Worm (Caenorhabditis elegans) whole organism, L1 larva: Measurements from ENCODE around the gene C45G9.10.

Source experiments
- C04F5.9 ChIP-seq: sonication (generic microtip); optimal IDR thresholded peaks from 2 replicates; lab custom pipeline; 2016; ENCODE audit warnings: missing genetic modification characterization, missing compliant biosample characterization
- C16A3.4 ChIP-seq: fragments of 150-350 bp; optimal IDR thresholded peaks from 2 replicates; lab custom pipeline; 2014; ENCODE audit warnings: missing biosample characterization, missing genetic modification characterization
- aly-2 ChIP-seq: fragments of 150-350 bp; optimal IDR thresholded peaks from 2 replicates; lab custom pipeline; 2014; ENCODE audit warnings: missing biosample characterization, missing genetic modification characterization
- ama-1 ChIP-seq: fragments of 150-350 bp; optimal IDR thresholded peaks from 2 replicates; lab custom pipeline; 2014
- blmp-1 ChIP-seq: fragments of 150-350 bp; optimal IDR thresholded peaks from 2 replicates; lab custom pipeline; 2014; ENCODE audit warnings: missing biosample characterization, missing genetic modification characterization
- ceh-82 ChIP-seq, 3 experiments: fragments of 150-350 bp in 1 of 3; sonication (generic microtip) in 2 of 3; optimal IDR thresholded peaks; 2 replicates each; lab custom pipeline; 2014 to 2017; ENCODE audit warnings: missing biosample characterization in 3 of 3, missing genetic modification characterization in 3 of 3
- ces-1 ChIP-seq: fragments of 150-350 bp; optimal IDR thresholded peaks from 2 replicates; lab custom pipeline; 2014; ENCODE audit warnings: missing biosample characterization, missing genetic modification reagents, missing genetic modification characterization
- dpl-1 ChIP-seq, 3 experiments: fragments of 150-350 bp in 2 of 3; sonication (generic microtip) in 1 of 3; optimal IDR thresholded peaks; 2 replicates each; lab custom pipeline; 2014 to 2017; ENCODE audit warnings: missing biosample characterization in 3 of 3, missing genetic modification characterization in 3 of 3, missing genetic modification reagents in 3 of 3
- efl-1 ChIP-seq, 4 experiments: fragments of 150-350 bp; optimal IDR thresholded peaks in 3 of 4; peaks in 1 of 4; 1 replicate in 1 of 4; 2 replicates in 3 of 4; lab custom pipeline; 2014; ENCODE audit warnings: missing biosample characterization in 2 of 4, missing genetic modification characterization in 2 of 4, missing genetic modification reagents in 2 of 4
- elt-2 ChIP-seq: sonication (generic microtip); optimal IDR thresholded peaks from 2 replicates; lab custom pipeline; 2016; ENCODE audit warnings: missing genetic modification characterization, mild to moderate bottlenecking, inconsistent platforms, missing compliant biosample characterization, missing genetic modification reagents
- elt-3 ChIP-seq, 6 experiments: fragments of 150-350 bp in 1 of 6; sonication (generic microtip); optimal IDR thresholded peaks; 2 replicates each; lab custom pipeline; 2017 to 2018; ENCODE audit warnings: missing biosample characterization in 6 of 6, missing genetic modification characterization in 6 of 6, inconsistent platforms in 1 of 6
- ets-5 ChIP-seq: fragments of 200-800 bp; sonication (Bioruptor generic); IDR thresholded peaks from 2 replicates; pipeline ENCODE4 v1.3.6; 2022; ENCODE audit warnings: missing genetic modification characterization, missing compliant biosample characterization
- fkh-8 ChIP-seq: sonication (generic microtip); optimal IDR thresholded peaks from 2 replicates; lab custom pipeline; 2016; ENCODE audit warnings: mild to moderate bottlenecking, missing genetic modification characterization, missing compliant biosample characterization
- fos-1 ChIP-seq: fragments of 150-350 bp; optimal IDR thresholded peaks from 2 replicates; lab custom pipeline; 2014; ENCODE audit warnings: missing biosample characterization, missing genetic modification characterization
- grh-1 ChIP-seq: fragments of 200-800 bp; sonication (Bioruptor generic); IDR thresholded peaks from 2 replicates; pipeline ENCODE4 v1.3.6; 2022; ENCODE audit warnings: missing genetic modification reagents, missing genetic modification characterization, missing compliant biosample characterization
- irx-1 ChIP-seq: sonication (generic microtip); optimal IDR thresholded peaks from 2 replicates; lab custom pipeline; 2016; ENCODE audit warnings: missing genetic modification characterization, missing compliant biosample characterization
- jun-1 ChIP-seq: fragments of 150-350 bp; optimal IDR thresholded peaks from 2 replicates; lab custom pipeline; 2014; ENCODE audit warnings: missing biosample characterization, missing genetic modification reagents, missing genetic modification characterization
- lin-14 ChIP-seq: fragments of 200-800 bp; sonication (Bioruptor generic); optimal IDR thresholded peaks from 2 replicates; lab custom pipeline; 2018; ENCODE audit warnings: mild to moderate bottlenecking, missing genetic modification characterization, moderate library complexity, missing compliant biosample characterization
- lin-35 ChIP-seq, 2 experiments: fragments of 150-350 bp; optimal IDR thresholded peaks; 2 replicates each; lab custom pipeline; 2014; ENCODE audit warnings: missing biosample characterization in 2 of 2, missing genetic modification characterization in 2 of 2, missing genetic modification reagents in 2 of 2
- lsy-2 ChIP-seq, 2 experiments: fragments of 150-350 bp; optimal IDR thresholded peaks; 2 replicates each; lab custom pipeline; 2014; ENCODE audit warnings: missing biosample characterization in 2 of 2, missing genetic modification characterization in 2 of 2
- mdl-1 ChIP-seq, 2 experiments: fragments of 150-350 bp; optimal IDR thresholded peaks; 2 replicates each; lab custom pipeline; 2014 to 2017; ENCODE audit warnings: missing biosample characterization in 2 of 2, missing genetic modification characterization in 2 of 2, inconsistent platforms in 1 of 2
- mep-1 ChIP-seq: fragments of 150-350 bp; optimal IDR thresholded peaks from 2 replicates; lab custom pipeline; 2014; ENCODE audit warnings: missing biosample characterization, missing genetic modification characterization
- nhr-11 ChIP-seq: fragments of 150-350 bp; optimal IDR thresholded peaks from 2 replicates; lab custom pipeline; 2014; ENCODE audit warnings: missing biosample characterization, missing genetic modification characterization
- nhr-19 ChIP-seq: fragments of 200-800 bp; sonication (Bioruptor generic); conservative IDR thresholded peaks from 2 replicates; pipeline ENCODE4 v1.3.6; 2022; ENCODE audit warnings: missing genetic modification characterization, missing compliant biosample characterization
- nhr-20 ChIP-seq: sonication (generic microtip); optimal IDR thresholded peaks from 2 replicates; lab custom pipeline; 2016; ENCODE audit warnings: mild to moderate bottlenecking, missing genetic modification characterization, missing compliant biosample characterization
- nhr-47 ChIP-seq: sonication (generic microtip); optimal IDR thresholded peaks from 2 replicates; lab custom pipeline; 2016; ENCODE audit warnings: mild to moderate bottlenecking, missing genetic modification characterization, moderate library complexity, missing compliant biosample characterization
- nhr-71 ChIP-seq: sonication (generic microtip); optimal IDR thresholded peaks from 2 replicates; lab custom pipeline; 2016; ENCODE audit warnings: mild to moderate bottlenecking, missing genetic modification characterization, moderate library complexity, missing compliant biosample characterization
- nhr-77 ChIP-seq: fragments of 150-350 bp; optimal IDR thresholded peaks from 2 replicates; lab custom pipeline; 2014; ENCODE audit warnings: missing biosample characterization, missing genetic modification characterization
- nhr-85 ChIP-seq: sonication (generic microtip); peaks from one replicate; lab custom pipeline; 2016; ENCODE audit warnings: missing genetic modification characterization, inconsistent platforms, missing compliant biosample characterization
- nhr-90 ChIP-seq: sonication (generic microtip); optimal IDR thresholded peaks from 2 replicates; lab custom pipeline; 2016; ENCODE audit warnings: mild to moderate bottlenecking, missing genetic modification characterization, missing compliant biosample characterization; ENCODE audit not compliant: poor library complexity
- rnt-1 ChIP-seq: sonication (generic microtip); optimal IDR thresholded peaks from 2 replicates; lab custom pipeline; 2016; ENCODE audit warnings: mild to moderate bottlenecking, missing genetic modification characterization, moderate library complexity, missing compliant biosample characterization
- skn-1 ChIP-seq: fragments of 150-350 bp; optimal IDR thresholded peaks from 2 replicates; lab custom pipeline; 2014; ENCODE audit warnings: missing biosample characterization, missing genetic modification characterization
- snpc-4 ChIP-seq: fragments of 150-350 bp; optimal IDR thresholded peaks from 2 replicates; lab custom pipeline; 2014; ENCODE audit warnings: missing biosample characterization, missing genetic modification characterization
- snu-23 ChIP-seq: sonication (generic microtip); optimal IDR thresholded peaks from 2 replicates; lab custom pipeline; 2016; ENCODE audit warnings: missing genetic modification characterization, missing compliant biosample characterization
- swsn-7 ChIP-seq: sonication (generic microtip); optimal IDR thresholded peaks from 2 replicates; lab custom pipeline; 2016; ENCODE audit warnings: missing genetic modification characterization, missing compliant biosample characterization
- tbx-2 ChIP-seq: sonication (generic microtip); optimal IDR thresholded peaks from 2 replicates; lab custom pipeline; 2016; ENCODE audit warnings: missing genetic modification characterization, missing compliant biosample characterization
- unc-130 ChIP-seq: fragments of 150-350 bp; optimal IDR thresholded peaks from 2 replicates; lab custom pipeline; 2017; ENCODE audit warnings: missing biosample characterization, missing genetic modification characterization, inconsistent platforms
- unc-30 ChIP-seq: sonication (generic microtip); optimal IDR thresholded peaks from 2 replicates; lab custom pipeline; 2017; ENCODE audit warnings: missing biosample characterization, missing genetic modification characterization
- unc-86 ChIP-seq: sonication (generic microtip); optimal IDR thresholded peaks from 2 replicates; lab custom pipeline; 2016; ENCODE audit warnings: missing genetic modification characterization, missing compliant biosample characterization
- vab-15 ChIP-seq: sonication (generic microtip); optimal IDR thresholded peaks from 2 replicates; lab custom pipeline; 2017; ENCODE audit warnings: missing genotype, mild to moderate bottlenecking, missing genetic modification characterization, missing compliant biosample characterization
- xbp-1 ChIP-seq: sonication (generic microtip); optimal IDR thresholded peaks from 2 replicates; lab custom pipeline; 2016; ENCODE audit warnings: missing genetic modification characterization, missing compliant biosample characterization
- ztf-11 ChIP-seq, 2 experiments: sonication (generic microtip); optimal IDR thresholded peaks; 2 replicates each; lab custom pipeline; 2016 to 2017; ENCODE audit warnings: missing genetic modification characterization in 2 of 2, missing biosample characterization in 1 of 2, missing compliant biosample characterization in 1 of 2
- ztf-4 ChIP-seq: fragments of 150-350 bp; optimal IDR thresholded peaks from 2 replicates; lab custom pipeline; 2014; ENCODE audit warnings: missing biosample characterization, missing genetic modification characterization

Gene C45G9.10

DNA sequence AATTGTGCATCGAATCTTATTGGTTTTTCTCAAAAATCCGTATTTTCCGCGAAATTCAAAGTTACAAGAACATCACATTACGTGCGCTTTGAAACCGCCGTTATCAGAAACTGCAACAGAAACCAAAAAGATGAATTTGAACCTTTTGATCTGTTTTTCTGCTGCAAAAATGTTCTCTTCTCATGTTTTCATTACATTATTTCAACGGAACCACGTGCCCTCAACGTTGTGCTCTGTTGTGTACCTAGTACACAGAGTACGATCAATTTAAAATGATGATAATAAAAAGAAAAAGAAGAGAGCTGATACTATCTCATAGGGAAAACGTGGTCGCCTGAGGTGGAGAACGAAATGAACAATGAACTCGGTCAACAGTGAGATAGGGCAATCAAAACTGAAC lies 16.4 kb upstream of the C45G9.10 start:
- peak; percentile 46 to 60 for TF ChIP-seq lsy-2 (tag; optimal IDR thresholded peaks at IDR 0.05; lab: Kevin White, UChicago)
- peak in 3 of 6 experiments; percentile 18 to 95 (median 72) for TF ChIP-seq elt-3 (tag; optimal IDR thresholded peaks at IDR 0.05; lab: Kevin White, UChicago)
- no peak for TF ChIP-seq fos-1
- TF ChIP-seq mep-1 (tag; lab: Kevin White, UChicago): peak; percentile 43
- TF ChIP-seq ama-1: no peak
- peak; percentile 44 for TF ChIP-seq blmp-1
- TF ChIP-seq lin-35 (GFP tag; optimal IDR thresholded peaks at IDR 0.05; lab: Kevin White, UChicago): peak; percentile 3 to 83
- TF ChIP-seq nhr-71 (tag; lab: Kevin White, UChicago): peak; percentile 94
- TF ChIP-seq nhr-11 (tag; lab: Kevin White, UChicago): peak; percentile 32
- peak; percentile 86 for TF ChIP-seq tbx-2 (tag; lab: Kevin White, UChicago)
- peak; percentile 86 for TF ChIP-seq elt-2
- peak; percentile 90 for TF ChIP-seq nhr-90
- peak; percentile 25 for TF ChIP-seq ztf-4 (tag; lab: Kevin White, UChicago)
- TF ChIP-seq grh-1 (GFP tag; lab: Robert Waterston, UW): peak; percentile 42; the same call in 1 of the 2 replicates
- peak; percentile 68 for TF ChIP-seq C16A3.4
- TF ChIP-seq ets-5 (GFP tag; lab: Robert Waterston, UW): no peak
- TF ChIP-seq snpc-4: peak; percentile 53
- peak in 1 of 2 experiments; percentile 97 for TF ChIP-seq mdl-1 (tag; optimal IDR thresholded peaks at IDR 0.05; lab: Kevin White, UChicago)
- TF ChIP-seq efl-1 (optimal IDR thresholded peaks at IDR 0.05; lab: Kevin White, UChicago): peak; percentile 9 to 38
- TF ChIP-seq efl-1 (GFP tag; optimal IDR thresholded peaks at IDR 0.05 in 1 of 2; lab: Kevin White, UChicago): peak; percentile 27 to 91
- TF ChIP-seq nhr-19 (GFP tag; lab: Robert Waterston, UW): peak; percentile 97
- peak; percentile 41 for TF ChIP-seq irx-1 (tag; lab: Kevin White, UChicago)
- TF ChIP-seq unc-86 (tag; lab: Kevin White, UChicago): no peak
- TF ChIP-seq nhr-85 (tag; lab: Kevin White, UChicago): peak; percentile 90
- TF ChIP-seq unc-130 (tag; lab: Kevin White, UChicago): peak; percentile 90
- no peak for TF ChIP-seq aly-2
- peak; percentile 87 for TF ChIP-seq snu-23 (GFP tag; lab: Kevin White, UChicago)
- TF ChIP-seq ces-1: no peak
- peak; percentile 60 for TF ChIP-seq rnt-1 (tag; lab: Kevin White, UChicago)
- peak; percentile 90 for TF ChIP-seq skn-1 (tag; lab: Kevin White, UChicago)
- TF ChIP-seq swsn-7: peak; percentile 49
- peak; percentile 96 for TF ChIP-seq nhr-20
- peak in 2 of 3 experiments; percentile 36 to 56 for TF ChIP-seq dpl-1 (GFP tag; optimal IDR thresholded peaks at IDR 0.05; lab: Kevin White, UChicago)
- peak; percentile 23 for TF ChIP-seq xbp-1 (tag; lab: Kevin White, UChicago)
- peak; percentile 80 for TF ChIP-seq nhr-47 (tag; lab: Kevin White, UChicago)
- TF ChIP-seq vab-15 (tag; lab: Kevin White, UChicago): no peak
- TF ChIP-seq jun-1 (tag; lab: Kevin White, UChicago): peak; percentile 44
- TF ChIP-seq ceh-82 (tag; optimal IDR thresholded peaks at IDR 0.05; lab: Kevin White, UChicago): peak in 1 of 3 experiments; percentile 11
- TF ChIP-seq C04F5.9 (tag; lab: Kevin White, UChicago): peak; percentile 13
- TF ChIP-seq fkh-8 (tag; lab: Kevin White, UChicago): peak; percentile 8
- no peak for TF ChIP-seq ztf-11 (tag; optimal IDR thresholded peaks at IDR 0.05; lab: Kevin White, UChicago)
- peak; percentile 94 for TF ChIP-seq lin-14 (GFP tag; lab: Kevin White, UChicago)
- peak; percentile 45 for TF ChIP-seq nhr-77 (tag; lab: Kevin White, UChicago)
- TF ChIP-seq unc-30: no peak
